Worm (Caenorhabditis elegans) whole organism, midembryonic: ENCODE results near the gene str-94.
A peak's percentile ranks its signal among the peaks of the same experiment; 100 is the strongest.

ENCODE experiments used
- T22C8.4 ChIP-seq: fragments of 200-800 bp; sonication (Bioruptor generic); IDR thresholded peaks from 2 replicates; pipeline ENCODE4 v1.3.6; 2022; ENCODE audit warnings: missing genetic modification characterization, missing compliant biosample characterization
- cog-1 ChIP-seq: sonication (generic microtip); optimal IDR thresholded peaks from 2 replicates; lab custom pipeline; 2016; ENCODE audit warnings: missing genetic modification characterization, missing compliant biosample characterization
- flt-1 ChIP-seq: fragments of 200-800 bp; sonication (Bioruptor generic); IDR thresholded peaks from 2 replicates; pipeline ENCODE4 v1.3.6; 2022; ENCODE audit warnings: missing genetic modification characterization, missing compliant biosample characterization
- klf-2 ChIP-seq: fragments of 200-800 bp; sonication (Bioruptor generic); conservative IDR thresholded peaks from 2 replicates; pipeline ENCODE4 v1.3.6; 2022; ENCODE audit warnings: missing genetic modification reagents, missing genetic modification characterization, missing compliant biosample characterization
- med-1 ChIP-seq: sonication (generic microtip); optimal IDR thresholded peaks from 2 replicates; lab custom pipeline; 2017; ENCODE audit warnings: missing genetic modification characterization, mild to moderate bottlenecking, missing compliant biosample characterization, antibody characterized with exemption, missing genetic modification reagents; ENCODE audit not compliant: insufficient read depth
- ref-1 ChIP-seq: fragments of 200-800 bp; sonication (Bioruptor generic); conservative IDR thresholded peaks from 2 replicates; pipeline ENCODE4 v1.3.6; 2022; ENCODE audit warnings: missing genetic modification reagents, missing genetic modification characterization, missing compliant biosample characterization
- tab-1 ChIP-seq: fragments of 200-800 bp; sonication (Bioruptor generic); IDR thresholded peaks from 2 replicates; pipeline ENCODE4 v1.3.6; 2022; ENCODE audit warnings: missing genetic modification characterization, missing compliant biosample characterization
- ztf-23 ChIP-seq: fragments of 200-800 bp; sonication (Bioruptor generic); IDR thresholded peaks from 2 replicates; pipeline ENCODE4 v1.3.6; 2022; ENCODE audit warnings: missing genetic modification reagents, missing genetic modification characterization, missing compliant biosample characterization
- ztf-29 ChIP-seq: fragments of 200-800 bp; sonication (Bioruptor generic); IDR thresholded peaks from 2 replicates; pipeline ENCODE4 v1.3.6; 2022; ENCODE audit warnings: missing genetic modification reagents, missing genetic modification characterization, missing compliant biosample characterization

Gene str-94

ce11 chrV:9249206-9249605 lies at the start of gene str-94:
TSS of gene str-94 (minus strand) at chrV:9249306.
- TF ChIP-seq ztf-23 (no peak), med-1 (GFP tag; lab: Kevin White, UChicago) (no peak), tab-1 (GFP tag; lab: Robert Waterston, UW) (no peak), cog-1 (no peak), klf-2 (GFP tag; lab: Robert Waterston, UW) (no peak), T22C8.4 (GFP tag; lab: Robert Waterston, UW) (no peak), flt-1 (no peak), ref-1 (GFP tag; lab: Robert Waterston, UW) (no peak), ztf-29 (no peak)

DNA sequence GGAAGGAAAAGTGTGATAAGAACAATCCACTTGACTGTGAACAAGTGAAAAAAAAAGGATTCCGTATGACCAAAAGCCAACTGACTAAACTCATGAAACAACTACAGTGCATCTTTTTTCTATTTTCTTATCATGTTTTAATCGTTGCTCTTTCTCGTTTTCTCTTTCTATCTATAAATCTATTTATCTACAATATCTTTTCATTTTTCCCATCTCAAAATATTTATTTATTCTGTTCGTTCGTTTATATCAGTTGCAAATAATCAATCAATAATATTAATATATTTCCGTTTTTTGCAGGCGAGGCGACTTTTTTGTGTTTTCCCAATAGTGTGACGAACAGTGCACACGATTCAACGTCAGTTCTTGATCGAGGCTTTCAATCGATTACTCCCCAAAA lies 48.2 kb upstream of the str-94 start, which contains the start of gene F44A2.5:
F44A2.5 (plus strand) TSS at position 301 of the 400 bp plus-strand sequence.
- TF ChIP-seq cog-1 (no peak), tab-1 (GFP tag; lab: Robert Waterston, UW) (no peak), flt-1 (no peak), T22C8.4 (GFP tag; lab: Robert Waterston, UW) (no peak), klf-2 (GFP tag; lab: Robert Waterston, UW) (no peak), ref-1 (GFP tag; lab: Robert Waterston, UW) (no peak), med-1 (GFP tag; lab: Kevin White, UChicago) (no peak)

ce11 chrV:9295581-9295980 lies 46.5 kb upstream of the str-94 start:
- no peak for TF ChIP-seq klf-2 (GFP tag; lab: Robert Waterston, UW)
- TF ChIP-seq tab-1 (GFP tag; lab: Robert Waterston, UW): no peak
- no peak for TF ChIP-seq ztf-23
- no peak for TF ChIP-seq med-1 (GFP tag; lab: Kevin White, UChicago)
- TF ChIP-seq ztf-29: no peak

ce11 chrV:9293359-9293758 lies 44.3 kb upstream of the str-94 start:
- no peak for TF ChIP-seq ref-1 (GFP tag; lab: Robert Waterston, UW)
- no peak for TF ChIP-seq med-1 (GFP tag; lab: Kevin White, UChicago)
- no peak for TF ChIP-seq ztf-29
- peak; percentile 68 for TF ChIP-seq tab-1 (GFP tag; lab: Robert Waterston, UW)
- TF ChIP-seq ztf-23: no peak
- peak; percentile 58; the same call in 1 of the 2 replicates for TF ChIP-seq flt-1
- no peak for TF ChIP-seq cog-1
- TF ChIP-seq klf-2 (GFP tag; lab: Robert Waterston, UW): no peak; the same call in 1 of the 2 replicates
- TF ChIP-seq T22C8.4 (GFP tag; lab: Robert Waterston, UW): no peak

DNA sequence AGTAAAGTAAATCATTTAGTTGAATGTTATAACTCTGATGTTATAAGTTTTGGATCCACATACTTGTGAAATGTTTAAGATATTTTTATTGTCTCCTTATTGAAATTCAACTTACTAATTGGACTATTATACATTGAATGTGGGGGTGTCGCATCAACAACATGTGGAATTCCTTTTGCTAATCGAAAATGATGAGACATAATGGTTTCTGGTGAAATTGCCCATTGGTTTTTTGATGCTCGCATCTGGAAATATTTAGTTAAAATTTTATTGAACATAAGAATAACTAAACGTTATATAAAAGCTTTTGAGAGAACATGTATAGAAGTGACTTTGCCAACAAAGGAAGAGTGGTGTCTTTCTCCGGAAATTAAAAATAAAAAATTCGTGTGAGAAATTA lies 42.8 kb upstream of the str-94 start, which contains the start of gene ZK682.7:
ZK682.7 (minus strand) TSS at position 247 of the 400 bp plus-strand sequence.
- TF ChIP-seq flt-1: no peak
- no peak for TF ChIP-seq cog-1
- TF ChIP-seq ref-1 (GFP tag; lab: Robert Waterston, UW): no peak
- no peak for TF ChIP-seq med-1 (GFP tag; lab: Kevin White, UChicago)

DNA sequence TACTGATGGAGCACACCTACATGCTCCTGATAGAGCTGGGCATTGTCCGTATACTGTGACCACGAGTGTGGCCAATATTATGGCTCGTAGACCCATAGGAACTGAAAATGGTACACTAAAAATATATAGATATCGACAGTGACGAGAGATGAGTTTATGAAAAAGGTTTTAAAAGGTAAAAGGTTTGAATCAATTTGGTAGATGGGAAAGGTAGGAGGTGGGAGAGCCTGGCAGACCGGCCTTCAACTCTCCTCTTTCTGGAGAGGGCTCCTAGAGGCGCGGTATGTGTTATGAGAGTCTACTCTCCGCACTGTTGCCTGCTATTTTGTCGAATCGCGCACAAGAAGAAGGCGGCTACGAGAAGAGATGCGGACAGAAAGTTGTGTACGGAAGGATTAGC lies 38.4 kb upstream of the str-94 start, which contains the start of gene lron-2:
lron-2 (minus strand) TSS at position 101 of the 400 bp plus-strand sequence.
- TF ChIP-seq klf-2 (GFP tag; lab: Robert Waterston, UW) (no peak), ref-1 (GFP tag; lab: Robert Waterston, UW) (no peak), ztf-29 (no peak), ztf-23 (no peak), tab-1 (GFP tag; lab: Robert Waterston, UW) (no peak), T22C8.4 (GFP tag; lab: Robert Waterston, UW) (no peak), med-1 (GFP tag; lab: Kevin White, UChicago) (no peak), cog-1 (no peak), flt-1 (no peak)

- no peak for TF ChIP-seq med-1 (GFP tag; lab: Kevin White, UChicago)
- no peak for TF ChIP-seq cog-1
- no peak for TF ChIP-seq klf-2 (GFP tag; lab: Robert Waterston, UW)
- no peak for TF ChIP-seq ztf-29
- no peak for TF ChIP-seq flt-1
- TF ChIP-seq ztf-23: no peak
- no peak for TF ChIP-seq T22C8.4 (GFP tag; lab: Robert Waterston, UW)
- TF ChIP-seq ref-1 (GFP tag; lab: Robert Waterston, UW): no peak
- TF ChIP-seq tab-1 (GFP tag; lab: Robert Waterston, UW): no peak
Measured at ce11 chrV:9283452-9283851, 34.3 kb upstream of the str-94 start.

DNA sequence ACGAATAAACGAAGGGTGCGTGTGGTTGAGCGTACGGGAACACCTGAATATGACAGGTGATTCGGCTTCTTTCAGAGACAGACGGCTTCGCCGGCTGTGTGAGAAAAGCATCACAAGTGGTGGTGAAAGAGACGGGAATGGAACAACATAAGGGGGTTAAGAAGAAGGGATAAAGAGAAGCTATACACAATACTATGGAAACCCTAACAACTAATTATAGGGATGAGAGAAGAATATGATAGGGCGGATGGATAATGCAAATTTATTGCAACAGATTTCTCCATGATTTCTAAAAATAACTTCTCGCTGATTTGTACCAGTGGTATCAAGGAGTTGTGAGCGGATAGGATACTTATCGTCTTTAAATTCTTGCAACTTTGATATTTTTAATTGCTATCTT lies 33.0 kb upstream of the str-94 start, which contains the start of gene hlh-10:
hlh-10 (minus strand) TSS at position 101 of the 400 bp plus-strand sequence.
- TF ChIP-seq flt-1 (no peak), ztf-23 (no peak), ztf-29 (no peak), tab-1 (GFP tag; lab: Robert Waterston, UW) (no peak), cog-1 (no peak), T22C8.4 (GFP tag; lab: Robert Waterston, UW) (no peak), klf-2 (GFP tag; lab: Robert Waterston, UW) (no peak), ref-1 (GFP tag; lab: Robert Waterston, UW) (no peak), med-1 (GFP tag; lab: Kevin White, UChicago) (no peak)

- TF ChIP-seq ref-1 (GFP tag; lab: Robert Waterston, UW): no peak
- TF ChIP-seq flt-1: no peak
- TF ChIP-seq ztf-29: no peak
- no peak for TF ChIP-seq cog-1
- TF ChIP-seq T22C8.4 (GFP tag; lab: Robert Waterston, UW): no peak
- no peak for TF ChIP-seq med-1 (GFP tag; lab: Kevin White, UChicago)
- no peak for TF ChIP-seq tab-1 (GFP tag; lab: Robert Waterston, UW)
- no peak for TF ChIP-seq ztf-23
- TF ChIP-seq klf-2 (GFP tag; lab: Robert Waterston, UW): no peak
Measured at ce11 chrV:9274127-9275042, 25.3 kb upstream of the str-94 start.
